Worm (Caenorhabditis elegans) whole organism, L4 larva: ENCODE measurements around the gene F40H3.3.

Experiments
- fos-1 ChIP-seq: fragments of 150-350 bp; optimal IDR thresholded peaks from 2 replicates; lab custom pipeline; 2014; ENCODE audit warnings: missing biosample characterization, missing genetic modification characterization
- lin-15B ChIP-seq: fragments of 150-350 bp; sonication (generic microtip); optimal IDR thresholded peaks from 3 replicates; lab custom pipeline; 2014; ENCODE audit warnings: missing biosample characterization, missing genetic modification characterization

DNA sequence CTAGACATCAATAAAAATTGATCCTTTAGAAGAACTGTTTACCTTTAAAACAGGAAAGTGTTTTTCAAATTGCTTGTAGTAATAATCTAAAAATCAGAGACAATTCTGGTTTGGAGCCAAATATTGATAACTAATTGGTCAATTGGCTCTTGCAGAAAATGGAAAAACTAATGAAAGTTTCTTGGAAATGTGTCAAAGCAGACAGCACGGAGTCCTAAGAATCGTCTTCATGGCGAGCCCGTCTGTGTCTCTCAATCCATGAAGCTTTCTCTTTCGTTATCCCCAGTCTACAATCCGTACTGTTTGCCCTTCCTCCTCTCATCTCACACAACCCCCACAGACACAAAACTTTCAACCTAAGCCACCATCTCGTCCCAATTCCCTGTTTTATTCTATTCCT is 8.2 kb downstream of the F40H3.3 start, which contains the start of gene F40H3.1:
- no peak for TF ChIP-seq lin-15B (tag; lab: Kevin White, UChicago)
- TF ChIP-seq fos-1 (tag; lab: Kevin White, UChicago): no peak
